Fruit fly (Drosophila melanogaster): ENCODE measurements around the gene CG31659.

dm6 chr2L:1328861-1329260 is 30.7 kb downstream of the CG31659 start, which contains the start of gene a5:
- no peak for TF ChIP-seq Sin3A (optimal IDR thresholded peaks at IDR 0.05)
- TF ChIP-seq insv (optimal IDR thresholded peaks at IDR 0.05): no peak
- TF ChIP-seq psq (optimal IDR thresholded peaks at IDR 0.05): no peak
- TF ChIP-seq h (optimal IDR thresholded peaks at IDR 0.05): no peak
